Worm (Caenorhabditis elegans): Measurements from ENCODE around the gene unc-130.

DNA sequence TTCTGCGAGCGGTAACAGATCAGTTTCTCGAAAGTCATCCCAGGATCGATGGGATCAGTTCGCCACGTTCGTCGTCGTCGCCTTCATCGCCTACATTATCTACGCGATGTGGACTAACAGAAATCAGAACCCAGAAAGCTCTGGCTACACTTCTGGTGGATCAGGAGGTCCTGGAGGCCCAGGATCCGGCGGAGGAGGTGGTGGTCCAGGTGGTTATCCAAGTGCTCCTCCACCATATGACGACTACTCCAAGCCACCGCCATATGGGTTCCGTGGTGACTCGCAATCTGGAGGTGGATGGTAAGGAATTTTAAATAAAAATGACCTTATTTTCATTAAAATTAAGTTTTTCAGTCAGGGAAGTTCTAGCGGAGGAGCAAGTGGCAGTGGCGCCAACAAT, 41.6 kb upstream of the unc-130 start:
- no peak for TF ChIP-seq unc-130 (GFP tag; optimal IDR thresholded peaks at IDR 0.05)
- TF ChIP-seq sptf-2 (GFP tag; optimal IDR thresholded peaks at IDR 0.05): no peak
- no peak for TF ChIP-seq nhr-90 (tag; optimal IDR thresholded peaks at IDR 0.05)
- no peak for TF ChIP-seq attf-6 (GFP tag; IDR thresholded peaks at IDR 0.05)
- TF ChIP-seq T26A5.8 (tag; optimal IDR thresholded peaks at IDR 0.05): no peak
- no peak for TF ChIP-seq ceh-27 (GFP tag; optimal IDR thresholded peaks at IDR 0.05)
- TF ChIP-seq lin-26 (GFP tag; IDR thresholded peaks at IDR 0.05): no peak; the same call in 1 of the 2 replicates
- TF ChIP-seq somi-1 (GFP tag; optimal IDR thresholded peaks at IDR 0.05): no peak
- no peak for TF ChIP-seq ceh-79 (tag; optimal IDR thresholded peaks at IDR 0.05)
- TF ChIP-seq pha-4 (tag; optimal IDR thresholded peaks at IDR 0.05): no peak

Data from whole organism, young adult.